Worm (Caenorhabditis elegans): ENCODE results near the gene T15H9.4.

ce11 chrII:9607137-9607536, 4.5 kb upstream of the T15H9.4 start:
- TF ChIP-seq mdl-1 (tag; optimal IDR thresholded peaks at IDR 0.05) = no peak
- no peak for TF ChIP-seq ceh-28 (tag; optimal IDR thresholded peaks at IDR 0.05)

Measured in whole organism, L4 larva.